Worm (Caenorhabditis elegans) whole organism, early embryonic: ENCODE data around the gene ZC513.2.

Experiments
- B0310.2 ChIP-seq: sonication (generic microtip); optimal IDR thresholded peaks from 2 replicates; lab custom pipeline; 2016; ENCODE audit warnings: mild to moderate bottlenecking, missing genetic modification characterization, missing compliant biosample characterization
- F13C5.2 ChIP-seq: sonication (generic microtip); optimal IDR thresholded peaks from 2 replicates; lab custom pipeline; 2017; ENCODE audit warnings: mild to moderate bottlenecking, missing genetic modification characterization, inconsistent platforms, missing compliant biosample characterization
- aly-1 ChIP-seq: sonication (generic microtip); optimal IDR thresholded peaks from 2 replicates; lab custom pipeline; 2016; ENCODE audit warnings: missing genetic modification characterization, missing compliant biosample characterization
- ama-1 ChIP-seq: fragments of 150-350 bp; optimal IDR thresholded peaks from 2 replicates; lab custom pipeline; 2014
- ceh-13 ChIP-seq: fragments of 200-800 bp; sonication (Bioruptor generic); optimal IDR thresholded peaks from 2 replicates; lab custom pipeline; 2018; ENCODE audit warnings: mild to moderate bottlenecking, missing genetic modification characterization, missing compliant biosample characterization
- ceh-36 ChIP-seq: sonication (generic microtip); optimal IDR thresholded peaks from 2 replicates; lab custom pipeline; 2016; ENCODE audit warnings: missing genetic modification characterization, inconsistent platforms, missing compliant biosample characterization
- ets-7 ChIP-seq: sonication (generic microtip); optimal IDR thresholded peaks from 2 replicates; lab custom pipeline; 2016; ENCODE audit warnings: missing genotype, missing genetic modification characterization, missing compliant biosample characterization
- flt-1 ChIP-seq: fragments of 200-800 bp; sonication (Bioruptor generic); IDR thresholded peaks from 2 replicates; pipeline ENCODE4 v1.3.6; 2022; ENCODE audit warnings: missing genetic modification characterization, missing compliant biosample characterization
- hmbx-1 ChIP-seq: sonication (generic microtip); optimal IDR thresholded peaks from 2 replicates; lab custom pipeline; 2016; ENCODE audit warnings: mild to moderate bottlenecking, missing genetic modification characterization, missing compliant biosample characterization
- hmg-4 ChIP-seq: fragments of 200-800 bp; sonication (Bioruptor generic); optimal IDR thresholded peaks from 2 replicates; lab custom pipeline; 2018; ENCODE audit warnings: mild to moderate bottlenecking, missing genetic modification characterization, missing compliant biosample characterization
- hnd-1 ChIP-seq: sonication (generic microtip); optimal IDR thresholded peaks from 2 replicates; lab custom pipeline; 2016; ENCODE audit warnings: missing genetic modification characterization, missing compliant biosample characterization
- pes-1 ChIP-seq: fragments of 200-800 bp; sonication (Bioruptor generic); IDR thresholded peaks from 2 replicates; pipeline ENCODE4 v1.3.6; 2022; ENCODE audit warnings: missing genetic modification reagents, missing genetic modification characterization, missing compliant biosample characterization
- scrt-1 ChIP-seq: fragments of 200-800 bp; sonication (Bioruptor generic); IDR thresholded peaks from 2 replicates; pipeline ENCODE4 v1.3.6; 2022; ENCODE audit warnings: missing genetic modification characterization, missing compliant biosample characterization
- sea-1 ChIP-seq: fragments of 200-800 bp; sonication (Bioruptor generic); conservative IDR thresholded peaks from 2 replicates; pipeline ENCODE4 v1.3.6; 2022; ENCODE audit warnings: missing genetic modification characterization, missing compliant biosample characterization
- tbx-11 ChIP-seq: fragments of 200-800 bp; sonication (Bioruptor generic); IDR thresholded peaks from 2 replicates; pipeline ENCODE4 v1.3.6; 2022; ENCODE audit warnings: missing genetic modification characterization, missing compliant biosample characterization
- tbx-37 ChIP-seq: fragments of 200-800 bp; sonication (Bioruptor generic); conservative IDR thresholded peaks from 2 replicates; pipeline ENCODE4 v1.3.6; 2022; ENCODE audit warnings: missing genetic modification reagents, missing genetic modification characterization, missing compliant biosample characterization
- tra-4 ChIP-seq: sonication (generic microtip); optimal IDR thresholded peaks from 2 replicates; lab custom pipeline; 2017; ENCODE audit warnings: missing genetic modification characterization, missing compliant biosample characterization

Gene ZC513.2

ce11 chrV:8051851-8052250 is 2.4 kb upstream of the ZC513.2 start, which contains the start of gene sth-1:
Gene sth-1 (plus strand): TSS chrV:8052151.
- TF ChIP-seq B0310.2 (tag; lab: Kevin White, UChicago), result no peak
- no peak for TF ChIP-seq hmbx-1
- no peak for TF ChIP-seq pes-1 (GFP tag; lab: Robert Waterston, UW)
- no peak for TF ChIP-seq ets-7
- no peak for TF ChIP-seq sea-1 (GFP tag; lab: Robert Waterston, UW)
- TF ChIP-seq F13C5.2 (tag; lab: Kevin White, UChicago), result no peak

DNA sequence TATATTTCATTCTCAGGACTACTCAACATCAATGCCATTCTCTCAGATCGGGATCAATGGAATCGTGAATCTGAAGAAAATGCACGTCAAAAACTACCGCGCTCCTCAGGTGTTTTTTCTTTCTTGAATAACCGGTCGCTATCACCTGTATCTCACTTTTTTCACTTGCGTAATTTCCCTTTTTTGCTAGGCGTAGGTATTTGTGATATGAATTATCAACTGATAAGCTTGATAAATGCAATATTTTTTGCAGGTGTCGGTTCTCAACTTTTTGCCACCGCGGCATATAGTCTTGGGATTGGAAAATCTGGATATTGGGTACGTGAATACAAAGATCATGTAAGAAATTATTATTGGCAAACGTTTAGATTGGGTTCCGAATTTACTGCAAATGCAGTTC is 940 bp downstream of the ZC513.2 start:
- TF ChIP-seq tra-4 (tag; lab: Kevin White, UChicago) (no peak), flt-1 (GFP tag; lab: Robert Waterston, UW) (no peak), hnd-1 (tag; lab: Kevin White, UChicago) (no peak), tbx-11 (GFP tag; lab: Robert Waterston, UW) (no peak), ama-1 (lab: Kevin White, UChicago) (no peak), aly-1 (no peak), sea-1 (GFP tag; lab: Robert Waterston, UW) (no peak), ets-7 (no peak), tbx-37 (no peak), hmg-4 (GFP tag; lab: Kevin White, UChicago) (no peak), hmbx-1 (no peak), F13C5.2 (tag; lab: Kevin White, UChicago) (no peak), B0310.2 (tag; lab: Kevin White, UChicago) (no peak), scrt-1 (GFP tag; lab: Robert Waterston, UW) (no peak), ceh-36 (tag; lab: Kevin White, UChicago) (no peak), pes-1 (GFP tag; lab: Robert Waterston, UW) (no peak), ceh-13 (GFP tag; lab: Kevin White, UChicago) (no peak)

ce11 chrV:8058359-8058758 is 4.1 kb downstream of the ZC513.2 start, which contains the start of gene str-138:
Gene str-138 (plus strand): TSS chrV:8058659.
- TF ChIP-seq pes-1 (GFP tag; lab: Robert Waterston, UW) (no peak), B0310.2 (tag; lab: Kevin White, UChicago) (no peak), flt-1 (GFP tag; lab: Robert Waterston, UW) (no peak), hmbx-1 (no peak), ets-7 (no peak), tbx-11 (GFP tag; lab: Robert Waterston, UW) (no peak), sea-1 (GFP tag; lab: Robert Waterston, UW) (no peak), hnd-1 (tag; lab: Kevin White, UChicago) (no peak), scrt-1 (GFP tag; lab: Robert Waterston, UW) (no peak), F13C5.2 (tag; lab: Kevin White, UChicago) (no peak)

DNA sequence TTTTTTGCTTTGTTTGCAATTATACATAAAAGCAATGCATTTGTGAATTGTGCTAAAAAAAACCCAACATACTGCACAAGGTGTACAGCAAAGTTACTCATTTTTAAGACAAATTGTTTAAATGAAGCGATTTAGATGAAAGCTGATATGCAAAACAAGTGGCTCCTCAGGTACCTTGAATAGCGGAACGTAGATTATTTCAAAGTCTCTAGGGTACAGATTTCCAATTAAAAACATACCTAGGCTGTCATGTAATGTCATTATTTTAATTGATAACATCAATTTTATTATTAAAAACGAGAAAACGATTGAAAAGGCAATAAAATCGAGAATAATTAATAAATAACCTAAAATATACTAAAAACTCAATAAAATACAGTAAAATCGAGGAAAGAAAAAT is 7.8 kb downstream of the ZC513.2 start, which contains the start of gene str-139:
Gene str-139 (minus strand): TSS at position 101 of the 400 bp plus-strand sequence.
- TF ChIP-seq flt-1 (GFP tag; lab: Robert Waterston, UW) (no peak), hmg-4 (GFP tag; lab: Kevin White, UChicago) (no peak), sea-1 (GFP tag; lab: Robert Waterston, UW) (no peak), hmbx-1 (no peak), pes-1 (GFP tag; lab: Robert Waterston, UW) (no peak), ets-7 (no peak), tra-4 (tag; lab: Kevin White, UChicago) (no peak), hnd-1 (tag; lab: Kevin White, UChicago) (no peak), ama-1 (lab: Kevin White, UChicago) (no peak), B0310.2 (tag; lab: Kevin White, UChicago) (no peak)

DNA sequence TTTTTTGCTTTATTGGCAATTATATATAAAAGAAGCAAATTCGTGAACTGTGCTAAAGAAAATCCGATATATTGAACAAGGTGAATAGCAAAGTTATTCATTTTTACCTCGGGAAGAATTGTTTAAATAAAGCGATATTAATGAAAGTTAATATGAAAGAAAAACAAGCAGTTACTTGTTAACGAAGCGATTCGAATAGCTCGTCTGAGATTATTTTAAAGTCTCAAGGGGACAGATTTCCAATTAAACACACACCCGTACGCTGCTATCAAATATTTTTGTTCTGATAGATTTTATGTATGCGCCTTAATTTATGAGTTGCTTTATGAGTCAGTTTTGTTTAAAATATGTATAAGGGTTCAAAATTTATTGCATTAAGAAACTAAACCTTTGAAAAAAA is 13.6 kb downstream of the ZC513.2 start, which contains the start of gene str-140:
Gene str-140 (minus strand): TSS at position 101 of the 400 bp plus-strand sequence.
- no peak for TF ChIP-seq ceh-36 (tag; lab: Kevin White, UChicago)
- TF ChIP-seq tra-4 (tag; lab: Kevin White, UChicago), result no peak
- TF ChIP-seq pes-1 (GFP tag; lab: Robert Waterston, UW), result no peak
- TF ChIP-seq hmbx-1, result no peak
- TF ChIP-seq hmg-4 (GFP tag; lab: Kevin White, UChicago), result no peak
- TF ChIP-seq tbx-11 (GFP tag; lab: Robert Waterston, UW), result no peak
- no peak for TF ChIP-seq tbx-37
- TF ChIP-seq F13C5.2 (tag; lab: Kevin White, UChicago), result no peak
- no peak for TF ChIP-seq aly-1
- no peak for TF ChIP-seq flt-1 (GFP tag; lab: Robert Waterston, UW)
- no peak for TF ChIP-seq hnd-1 (tag; lab: Kevin White, UChicago)
- no peak for TF ChIP-seq ets-7
- TF ChIP-seq ama-1 (lab: Kevin White, UChicago), result no peak
- no peak for TF ChIP-seq sea-1 (GFP tag; lab: Robert Waterston, UW)
- TF ChIP-seq scrt-1 (GFP tag; lab: Robert Waterston, UW), result no peak
- no peak for TF ChIP-seq B0310.2 (tag; lab: Kevin White, UChicago)

DNA sequence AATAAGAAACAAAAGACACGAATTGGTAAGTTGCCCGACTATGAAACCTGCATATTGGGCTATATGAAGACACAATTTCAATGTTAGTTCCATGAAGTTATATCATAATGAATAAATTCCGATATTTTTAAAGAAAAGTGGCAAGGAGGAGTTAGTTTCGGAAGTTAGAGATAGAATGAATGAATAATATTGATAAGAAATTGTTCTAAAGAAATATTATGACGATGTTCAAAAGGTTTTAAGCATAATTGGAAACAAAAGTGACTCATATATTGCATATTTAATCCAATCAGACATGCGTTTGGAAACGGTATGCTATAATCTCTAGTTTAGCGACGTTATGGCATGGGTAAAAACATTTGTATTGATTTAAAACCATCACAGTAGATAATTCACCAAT is 15.4 kb downstream of the ZC513.2 start, which contains the start of gene str-143:
Gene str-143 (minus strand): TSS at position 101 of the 400 bp plus-strand sequence.
- TF ChIP-seq scrt-1 (GFP tag; lab: Robert Waterston, UW) (no peak), pes-1 (GFP tag; lab: Robert Waterston, UW) (no peak)

DNA sequence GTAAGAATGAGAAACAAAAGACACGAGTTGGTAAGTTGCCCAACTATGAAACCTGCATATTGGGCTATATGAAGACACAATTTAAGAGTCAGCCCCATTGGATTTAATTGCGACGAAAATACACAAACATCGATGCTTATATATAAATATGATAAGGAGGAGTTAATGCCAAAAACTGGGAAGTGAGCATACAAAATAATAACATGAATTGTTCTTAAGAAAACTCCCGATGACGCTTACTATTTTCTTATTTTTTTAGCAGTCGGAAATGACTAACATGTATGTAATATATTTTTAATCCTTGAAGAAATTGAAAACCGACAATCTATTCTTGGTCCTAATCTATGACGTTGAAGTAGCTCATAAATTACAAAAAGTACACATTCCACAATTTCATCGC is 17.8 kb downstream of the ZC513.2 start, which contains the start of gene str-144:
Gene str-144 (minus strand): TSS at position 101 of the 400 bp plus-strand sequence.
- no peak for TF ChIP-seq scrt-1 (GFP tag; lab: Robert Waterston, UW)
- TF ChIP-seq tbx-11 (GFP tag; lab: Robert Waterston, UW), result no peak
- TF ChIP-seq aly-1, result no peak
- no peak for TF ChIP-seq ceh-13 (GFP tag; lab: Kevin White, UChicago)
- TF ChIP-seq B0310.2 (tag; lab: Kevin White, UChicago), result no peak
- no peak for TF ChIP-seq tra-4 (tag; lab: Kevin White, UChicago)
- no peak for TF ChIP-seq ceh-36 (tag; lab: Kevin White, UChicago)
- no peak for TF ChIP-seq ama-1 (lab: Kevin White, UChicago)
- TF ChIP-seq hnd-1 (tag; lab: Kevin White, UChicago), result no peak
- no peak for TF ChIP-seq hmg-4 (GFP tag; lab: Kevin White, UChicago)
- TF ChIP-seq tbx-37, result no peak
- no peak for TF ChIP-seq sea-1 (GFP tag; lab: Robert Waterston, UW)
- TF ChIP-seq ets-7, result no peak
- TF ChIP-seq hmbx-1, result no peak
- TF ChIP-seq F13C5.2 (tag; lab: Kevin White, UChicago), result no peak
- TF ChIP-seq flt-1 (GFP tag; lab: Robert Waterston, UW), result no peak
- TF ChIP-seq pes-1 (GFP tag; lab: Robert Waterston, UW), result no peak
